Fruit fly (Drosophila melanogaster) whole organism: ENCODE measurements around the gene CG33061.

Experiments
- EcR ChIP-seq, 2 experiments: fragments of >200 bp; optimal IDR thresholded peaks; 2 replicates each; lab custom pipeline; 2017; ENCODE audit warnings: missing biosample characterization in 2 of 2, missing genetic modification characterization in 2 of 2, missing genetic modification reagents in 2 of 2
- pan ChIP-seq: fragments of >200 bp; optimal IDR thresholded peaks from 2 replicates; lab custom pipeline; 2017

- TF ChIP-seq EcR (GFP tag; optimal IDR thresholded peaks at IDR 0.05; lab: Kevin White, UChicago) (no peak), pan (lab: Kevin White, UChicago) (no peak)
Observed at dm6 chr3L:16349686-16350085, 20.1 kb downstream of the CG33061 start.
